Worm (Caenorhabditis elegans): ENCODE results near the gene R102.11.

ce11 chrIV:10718075-10718474 lies 18.5 kb upstream of the R102.11 start:
- TF ChIP-seq B0310.2 (tag; optimal IDR thresholded peaks at IDR 0.05), result no peak
- TF ChIP-seq hmg-4 (GFP tag; optimal IDR thresholded peaks at IDR 0.05), result no peak
- no peak for TF ChIP-seq ceh-36 (tag; optimal IDR thresholded peaks at IDR 0.05)
- TF ChIP-seq tra-4 (tag; optimal IDR thresholded peaks at IDR 0.05), result no peak
- TF ChIP-seq tbx-11 (GFP tag; IDR thresholded peaks at IDR 0.05), result no peak
- no peak for TF ChIP-seq ama-1 (optimal IDR thresholded peaks at IDR 0.05)
